Fruit fly (Drosophila melanogaster) whole organism, pupa: ENCODE data around the gene p24-1.
A peak's percentile ranks its signal among the peaks of the same experiment; 100 is the strongest.

ENCODE experiments used
- CG13204 ChIP-seq: fragments of 200-800 bp; sonication (Bioruptor generic); optimal IDR thresholded peaks from 2 replicates; lab custom pipeline; 2018; ENCODE audit warnings: missing biosample characterization, mild to moderate bottlenecking, missing genetic modification characterization, moderate library complexity
- CG15710 ChIP-seq: fragments of 200-800 bp; sonication (Bioruptor generic); optimal IDR thresholded peaks from 2 replicates; lab custom pipeline; 2018; ENCODE audit warnings: missing biosample characterization, mild to moderate bottlenecking, missing genetic modification characterization, moderate library complexity
- CG17806 ChIP-seq: fragments of 200-800 bp; sonication (Bioruptor generic); optimal IDR thresholded peaks from 2 replicates; lab custom pipeline; 2018; ENCODE audit warnings: missing biosample characterization, mild to moderate bottlenecking, missing genetic modification characterization, moderate library complexity
- CG32121 ChIP-seq: fragments of 200-800 bp; sonication (Bioruptor generic); IDR thresholded peaks from 2 replicates; pipeline ENCODE4 v1.3.6; 2022; ENCODE audit warnings: missing biosample characterization, missing genetic modification characterization
- CG8159 ChIP-seq: fragments of 200-800 bp; sonication (Bioruptor generic); optimal IDR thresholded peaks from 3 replicates; lab custom pipeline; 2018; ENCODE audit warnings: missing biosample characterization, mild to moderate bottlenecking, missing genetic modification characterization, moderate library complexity
- CG8301 ChIP-seq: fragments of 200-800 bp; sonication (Bioruptor generic); optimal IDR thresholded peaks from 2 replicates; lab custom pipeline; 2018; ENCODE audit warnings: missing biosample characterization, mild to moderate bottlenecking, missing genetic modification characterization
- CG9948 ChIP-seq: fragments of 200-800 bp; sonication (Bioruptor generic); optimal IDR thresholded peaks from 2 replicates; lab custom pipeline; 2018; ENCODE audit warnings: missing biosample characterization, mild to moderate bottlenecking, missing genetic modification characterization, moderate library complexity
- EcR ChIP-seq: fragments of 200-800 bp; sonication (Bioruptor generic); optimal IDR thresholded peaks from 3 replicates; lab custom pipeline; 2019; ENCODE audit warnings: missing biosample characterization, missing genetic modification characterization, mild to moderate bottlenecking, moderate library complexity, missing genetic modification reagents
- Pif1A ChIP-seq: fragments of 200-800 bp; sonication (Bioruptor generic); optimal IDR thresholded peaks from 3 replicates; lab custom pipeline; 2016; ENCODE audit warnings: missing biosample characterization, missing genetic modification characterization
- Snoo ChIP-seq: fragments of 200-800 bp; sonication (Bioruptor generic); optimal IDR thresholded peaks from 3 replicates; lab custom pipeline; 2017; ENCODE audit warnings: missing biosample characterization, mild to moderate bottlenecking, missing genetic modification characterization, inconsistent platforms
- fd96Ca ChIP-seq: fragments of 200-800 bp; sonication (Bioruptor generic); IDR thresholded peaks from 3 replicates; pipeline ENCODE4 v1.3.6; 2022; ENCODE audit warnings: missing biosample characterization, missing genetic modification characterization
- gl ChIP-seq: fragments of 200-800 bp; sonication (Bioruptor generic); optimal IDR thresholded peaks from 2 replicates; lab custom pipeline; 2018; ENCODE audit warnings: missing biosample characterization, mild to moderate bottlenecking, missing genetic modification characterization
- rn ChIP-seq: fragments of 200-800 bp; sonication (Bioruptor generic); IDR thresholded peaks from 2 replicates; pipeline ENCODE4 v1.3.6; 2022; ENCODE audit warnings: missing biosample characterization, missing genetic modification characterization

DNA sequence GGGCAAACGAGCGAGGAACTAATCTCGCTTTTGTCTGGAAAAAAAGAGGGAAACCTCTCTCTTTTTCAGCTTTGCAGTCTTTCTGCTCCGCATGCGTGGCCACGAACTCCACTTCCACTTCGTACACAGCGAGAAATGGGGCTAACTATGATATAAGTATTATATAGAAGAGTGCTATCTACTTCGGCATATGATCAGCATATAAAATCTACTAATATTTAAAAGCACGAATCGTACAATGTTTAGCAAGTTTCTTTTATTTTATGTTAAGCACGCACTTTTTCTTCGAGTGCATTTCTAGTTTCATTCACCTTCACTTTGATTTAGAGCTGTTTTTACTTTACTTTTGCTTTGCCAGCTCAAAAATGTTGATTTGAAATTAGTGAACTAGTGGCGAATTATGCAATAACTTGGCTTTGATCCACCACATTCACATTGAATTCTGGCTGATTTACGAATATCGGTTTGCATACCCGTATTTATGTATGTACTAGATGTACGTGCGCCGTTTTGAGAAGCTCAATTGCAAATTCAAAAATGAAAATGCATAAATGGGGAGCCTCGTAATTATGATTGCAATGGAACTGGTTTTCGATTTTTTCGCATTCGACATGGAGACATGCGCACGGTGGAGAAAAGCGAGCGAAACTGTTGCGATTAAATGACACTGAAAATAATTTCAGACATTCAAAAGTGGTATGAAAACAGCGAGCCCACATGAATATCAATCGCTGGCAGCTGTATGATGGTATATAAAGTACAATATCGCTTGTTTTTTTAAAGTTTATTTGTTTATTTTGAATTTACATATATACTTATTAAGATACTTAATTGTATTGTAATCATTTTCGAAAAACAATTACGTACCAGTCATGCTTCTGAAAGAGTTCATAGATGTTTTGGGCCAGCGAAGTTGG, 5.5 kb upstream of the p24-1 start:
- TF ChIP-seq Snoo (peak; percentile 84), fd96Ca (GFP tag; lab: Robert Waterston, UW) (peak; percentile 94), CG9948 (tag; lab: Kevin White, UChicago) (peak; percentile 89), EcR (GFP tag; lab: Kevin White, UChicago) (peak; percentile 89), gl (peak; percentile 81), Pif1A (GFP tag; lab: Kevin White, UChicago) (peak; percentile 94), rn (GFP tag; lab: Robert Waterston, UW) (peak; percentile 91), CG15710 (peak; percentile 91), CG17806 (tag; lab: Kevin White, UChicago) (peak; percentile 92), CG8301 (tag; lab: Kevin White, UChicago) (peak; percentile 90), CG13204 (GFP tag; lab: Kevin White, UChicago) (peak; percentile 86), CG32121 (GFP tag; lab: Robert Waterston, UW) (peak; percentile 96), CG8159 (peak; percentile 91)
